Worm (Caenorhabditis elegans): ENCODE data around the gene wdr-20.

DNA sequence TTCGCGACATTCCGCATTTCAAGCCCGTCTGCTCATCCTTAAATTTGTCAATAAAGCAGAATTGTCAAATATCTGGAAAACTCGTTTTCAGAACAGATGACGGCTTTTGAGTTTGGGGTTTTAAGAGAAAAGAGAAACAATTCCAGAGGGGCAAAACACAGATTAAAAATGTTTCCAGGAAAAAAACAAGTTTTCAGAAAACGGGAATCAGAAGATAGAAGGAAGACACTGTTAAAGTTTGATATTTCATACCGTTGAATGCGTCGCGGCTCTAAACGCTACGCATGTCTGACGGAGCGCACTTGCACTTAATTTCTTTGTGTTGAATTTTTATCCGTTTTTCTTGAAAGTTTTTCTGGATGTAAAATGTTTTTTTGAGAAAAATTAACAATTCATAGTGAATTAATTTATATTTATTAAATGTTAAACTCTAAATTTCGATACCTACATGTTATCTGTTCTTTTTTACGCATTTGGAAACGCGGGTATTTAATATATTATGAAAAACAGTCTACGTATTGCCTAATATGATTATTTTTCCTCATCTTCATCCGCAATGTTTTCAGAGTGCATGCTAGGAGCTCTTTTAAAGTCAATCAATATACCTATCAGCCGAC lies at the start of gene wdr-20, which contains the start of the genes C08B6.18 and C08B6.8:
- TF ChIP-seq him-1 (tag; optimal IDR thresholded peaks at IDR 0.05) = no peak
- TF ChIP-seq W03F9.2 (tag; optimal IDR thresholded peaks at IDR 0.05) = no peak

All from whole organism, L4/young adult.